Worm (Caenorhabditis elegans) whole organism, midembryonic: ENCODE measurements around the gene sec-10.

Experiments
- med-1 ChIP-seq: sonication (generic microtip); optimal IDR thresholded peaks from 2 replicates; lab custom pipeline; 2017; ENCODE audit warnings: missing genetic modification characterization, mild to moderate bottlenecking, missing compliant biosample characterization, antibody characterized with exemption, missing genetic modification reagents; ENCODE audit not compliant: insufficient read depth
- tab-1 ChIP-seq: fragments of 200-800 bp; sonication (Bioruptor generic); IDR thresholded peaks from 2 replicates; pipeline ENCODE4 v1.3.6; 2022; ENCODE audit warnings: missing genetic modification characterization, missing compliant biosample characterization

ce11 chrIV:7774206-7774605 lies 8.1 kb downstream of the sec-10 start, which contains the start of the genes hcf-1 and swd-2.2:
- no peak for TF ChIP-seq med-1 (GFP tag; lab: Kevin White, UChicago)
- TF ChIP-seq tab-1 = no peak
